Fruit fly (Drosophila melanogaster): ENCODE data around the gene CG9578.

DNA sequence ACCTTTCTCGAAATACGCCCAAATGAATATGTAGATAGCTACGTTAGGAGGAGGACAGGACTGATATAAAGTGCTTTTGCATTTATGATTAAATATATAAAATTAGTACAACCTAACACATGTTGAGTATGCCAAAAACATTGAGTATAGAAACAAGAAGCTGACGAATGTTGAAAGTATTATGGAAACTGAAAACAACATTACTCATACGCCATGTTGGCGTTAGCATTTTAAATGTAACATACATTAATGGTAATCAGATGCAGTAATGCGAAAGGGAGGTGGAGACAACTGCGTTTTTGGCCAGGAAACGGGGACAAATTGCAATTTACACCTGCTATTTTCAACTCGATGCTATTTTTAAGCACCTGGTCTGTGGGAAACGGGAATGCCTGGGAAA is 11.5 kb upstream of the CG9578 start:
- TF ChIP-seq pan (optimal IDR thresholded peaks at IDR 0.05) (no peak), usp (GFP tag; optimal IDR thresholded peaks at IDR 0.05) (no peak), Dll (optimal IDR thresholded peaks at IDR 0.05) (no peak), CG8478 (optimal IDR thresholded peaks at IDR 0.05) (no peak), psq (optimal IDR thresholded peaks at IDR 0.05) (no peak), EcR (GFP tag; optimal IDR thresholded peaks at IDR 0.05) (no peak)
